Fruit fly (Drosophila melanogaster) whole organism, embryonic: ENCODE data around the gene qm.

Source experiments
- Antp ChIP-seq: fragments of 200-800 bp; sonication (Bioruptor generic); optimal IDR thresholded peaks from 3 replicates; lab custom pipeline; 2016; ENCODE audit warnings: missing biosample characterization, missing genetic modification characterization
- Blimp-1 ChIP-seq: fragments of 200-800 bp; sonication (Bioruptor generic); optimal IDR thresholded peaks from 3 replicates; lab custom pipeline; 2018; ENCODE audit warnings: missing biosample characterization, missing genetic modification characterization, mild to moderate bottlenecking, moderate library complexity, missing genetic modification reagents
- C15 ChIP-seq: fragments of 200-800 bp; sonication (Bioruptor generic); IDR thresholded peaks from 3 replicates; pipeline ENCODE4 v1.3.6; 2022; ENCODE audit warnings: missing biosample characterization, missing genetic modification characterization
- CG10959 ChIP-seq: fragments of 200-800 bp; sonication (Bioruptor generic); IDR thresholded peaks from 2 replicates; pipeline ENCODE4 v1.3.6; 2022; ENCODE audit warnings: missing biosample characterization, missing genetic modification characterization
- CG11560 ChIP-seq: fragments of 200-800 bp; sonication (Bioruptor generic); IDR thresholded peaks from 3 replicates; pipeline ENCODE4 v1.3.6; 2022; ENCODE audit warnings: missing biosample characterization, missing genetic modification characterization
- CG12219 ChIP-seq: fragments of 200-800 bp; sonication (Bioruptor generic); optimal IDR thresholded peaks from 3 replicates; lab custom pipeline; 2018; ENCODE audit warnings: missing biosample characterization, mild to moderate bottlenecking, missing genetic modification characterization
- CG12744 ChIP-seq: fragments of 200-800 bp; sonication (Bioruptor generic); optimal IDR thresholded peaks from 2 replicates; lab custom pipeline; 2016; ENCODE audit warnings: missing biosample characterization, missing genetic modification characterization
- CG12942 ChIP-seq: fragments of 200-800 bp; sonication (Bioruptor generic); optimal IDR thresholded peaks from 3 replicates; lab custom pipeline; 2016; ENCODE audit warnings: missing biosample characterization, missing genetic modification characterization
- CG15073 ChIP-seq: fragments of 200-800 bp; sonication (Bioruptor generic); optimal IDR thresholded peaks from 2 replicates; lab custom pipeline; 2016; ENCODE audit warnings: missing biosample characterization, missing genetic modification characterization
- CG15601 ChIP-seq: fragments of 200-800 bp; sonication (Bioruptor generic); optimal IDR thresholded peaks from 3 replicates; lab custom pipeline; 2019; ENCODE audit warnings: missing biosample characterization, mild to moderate bottlenecking, missing genetic modification characterization, moderate library complexity
- CG17328 ChIP-seq: fragments of 200-800 bp; sonication (Bioruptor generic); IDR thresholded peaks from 2 replicates; pipeline ENCODE4 v1.3.6; 2022; ENCODE audit warnings: missing biosample characterization, missing genetic modification characterization
- CG17612 ChIP-seq: fragments of 200-800 bp; sonication (Bioruptor generic); IDR thresholded peaks from 2 replicates; pipeline ENCODE4 v1.3.6; 2022; ENCODE audit warnings: missing biosample characterization, missing genetic modification characterization
- CG17912 ChIP-seq: fragments of 200-800 bp; sonication (Bioruptor generic); optimal IDR thresholded peaks from 2 replicates; lab custom pipeline; 2018; ENCODE audit warnings: missing biosample characterization, mild to moderate bottlenecking, missing genetic modification characterization
- CG2889 ChIP-seq: fragments of 200-800 bp; sonication (Bioruptor generic); IDR thresholded peaks from 3 replicates; pipeline ENCODE4 v1.3.6; 2022; ENCODE audit warnings: missing biosample characterization, missing genetic modification characterization
- CG3407 ChIP-seq: fragments of 200-800 bp; sonication (Bioruptor generic); optimal IDR thresholded peaks from 2 replicates; lab custom pipeline; 2018; ENCODE audit warnings: missing biosample characterization, mild to moderate bottlenecking, missing genetic modification characterization
- CG42726 ChIP-seq: fragments of 200-800 bp; sonication (Bioruptor generic); IDR thresholded peaks from 2 replicates; pipeline ENCODE4 v1.3.6; 2022; ENCODE audit warnings: missing biosample characterization, missing genetic modification characterization; ENCODE audit not compliant: partially characterized antibody
- CG4707 ChIP-seq: fragments of 200-800 bp; sonication (Bioruptor generic); optimal IDR thresholded peaks from 2 replicates; lab custom pipeline; 2018; ENCODE audit warnings: missing biosample characterization, mild to moderate bottlenecking, missing genetic modification characterization, moderate library complexity
- CG4820 ChIP-seq: fragments of 200-800 bp; sonication (Bioruptor generic); optimal IDR thresholded peaks from 3 replicates; lab custom pipeline; 2016; ENCODE audit warnings: missing biosample characterization, missing genetic modification characterization
- CG6272 ChIP-seq: fragments of 200-800 bp; sonication (Bioruptor generic); IDR thresholded peaks from 2 replicates; pipeline ENCODE4 v1.3.6; 2022; ENCODE audit warnings: missing biosample characterization, missing genetic modification characterization
- CG7839 ChIP-seq: fragments of 200-800 bp; sonication (Bioruptor generic); optimal IDR thresholded peaks from 3 replicates; lab custom pipeline; 2018; ENCODE audit warnings: missing biosample characterization, mild to moderate bottlenecking, missing genetic modification characterization, moderate library complexity
- CG7928 ChIP-seq: fragments of 200-800 bp; sonication (Bioruptor generic); optimal IDR thresholded peaks from 2 replicates; lab custom pipeline; 2017; ENCODE audit warnings: missing biosample characterization, mild to moderate bottlenecking, missing genetic modification characterization
- CG9609 ChIP-seq: fragments of 200-800 bp; sonication (Bioruptor generic); optimal IDR thresholded peaks from 3 replicates; lab custom pipeline; 2016; ENCODE audit warnings: missing biosample characterization, missing genetic modification characterization
- CG9817 ChIP-seq: fragments of 200-800 bp; sonication (Bioruptor generic); optimal IDR thresholded peaks from 2 replicates; lab custom pipeline; 2018; ENCODE audit warnings: missing biosample characterization, mild to moderate bottlenecking, missing genetic modification characterization, moderate library complexity
- Camta ChIP-seq: fragments of 200-800 bp; sonication (Bioruptor generic); optimal IDR thresholded peaks from 2 replicates; lab custom pipeline; 2016; ENCODE audit warnings: missing biosample characterization, missing genetic modification characterization
- Chrac-16 ChIP-seq: fragments of 200-800 bp; sonication (Bioruptor generic); optimal IDR thresholded peaks from 3 replicates; lab custom pipeline; 2016; ENCODE audit warnings: missing biosample characterization, missing genetic modification characterization
- CoRest ChIP-seq: fragments of 200-800 bp; sonication (Bioruptor generic); optimal IDR thresholded peaks from 3 replicates; lab custom pipeline; 2018; ENCODE audit warnings: missing biosample characterization, mild to moderate bottlenecking, missing genetic modification characterization, moderate library complexity
- D19A ChIP-seq: fragments of 200-800 bp; optimal IDR thresholded peaks from 3 replicates; lab custom pipeline; 2019; ENCODE audit warnings: missing biosample characterization, mild to moderate bottlenecking, missing genetic modification characterization, moderate library complexity
- D19B ChIP-seq: fragments of 200-800 bp; sonication (Bioruptor generic); optimal IDR thresholded peaks from 2 replicates; lab custom pipeline; 2017; ENCODE audit warnings: missing biosample characterization, mild to moderate bottlenecking, missing genetic modification characterization
- Dek ChIP-seq: fragments of 200-800 bp; sonication (Bioruptor generic); optimal IDR thresholded peaks from 3 replicates; lab custom pipeline; 2019; ENCODE audit warnings: missing biosample characterization, mild to moderate bottlenecking, missing genetic modification characterization, moderate library complexity
- Ets97D ChIP-seq: fragments of 200-800 bp; sonication (Bioruptor generic); optimal IDR thresholded peaks from 3 replicates; lab custom pipeline; 2016; ENCODE audit warnings: missing biosample characterization, missing genetic modification characterization
- Gsc ChIP-seq: fragments of 200-800 bp; sonication (Bioruptor generic); IDR thresholded peaks from 2 replicates; pipeline ENCODE4 v1.3.6; 2022; ENCODE audit warnings: missing biosample characterization, missing genetic modification characterization
- Jarid2 ChIP-seq: fragments of 200-800 bp; sonication (Bioruptor generic); optimal IDR thresholded peaks from 3 replicates; lab custom pipeline; 2017; ENCODE audit warnings: mild to moderate bottlenecking, missing biosample characterization, missing genetic modification reagents, missing genetic modification characterization
- Lim3 ChIP-seq: fragments of 200-800 bp; sonication (Bioruptor generic); IDR thresholded peaks from 2 replicates; pipeline ENCODE4 v1.3.6; 2022; ENCODE audit warnings: missing biosample characterization, missing genetic modification characterization
- Myb ChIP-seq: fragments of 200-800 bp; sonication (Bioruptor generic); optimal IDR thresholded peaks from 2 replicates; lab custom pipeline; 2016; ENCODE audit warnings: missing biosample characterization, missing genetic modification characterization
- NFAT ChIP-seq: fragments of 200-800 bp; sonication (Bioruptor generic); IDR thresholded peaks from 2 replicates; pipeline ENCODE4 v1.3.6; 2022; ENCODE audit warnings: missing biosample characterization, missing genetic modification characterization
- Rx ChIP-seq: fragments of 200-800 bp; sonication (Bioruptor generic); IDR thresholded peaks from 2 replicates; pipeline ENCODE4 v1.3.6; 2022; ENCODE audit warnings: missing biosample characterization, missing genetic modification characterization
- Usf ChIP-seq: fragments of 200-800 bp; sonication (Bioruptor generic); optimal IDR thresholded peaks from 2 replicates; lab custom pipeline; 2017; ENCODE audit warnings: missing genotype, missing biosample characterization, missing genetic modification characterization
- al ChIP-seq: fragments of 200-800 bp; sonication (Bioruptor generic); IDR thresholded peaks from 2 replicates; pipeline ENCODE4 v1.3.6; 2022; ENCODE audit warnings: missing biosample characterization, missing genetic modification characterization
- bigmax ChIP-seq: fragments of 200-800 bp; sonication (Bioruptor generic); optimal IDR thresholded peaks from 2 replicates; lab custom pipeline; 2018; ENCODE audit warnings: missing biosample characterization, mild to moderate bottlenecking, missing genetic modification characterization
- cas ChIP-seq: fragments of 200-800 bp; sonication (Bioruptor generic); IDR thresholded peaks from 2 replicates; pipeline ENCODE4 v1.3.6; 2022; ENCODE audit warnings: missing biosample characterization, missing genetic modification characterization
- cg ChIP-seq: fragments of 200-800 bp; sonication (Bioruptor generic); optimal IDR thresholded peaks from 3 replicates; lab custom pipeline; 2019; ENCODE audit warnings: missing biosample characterization, mild to moderate bottlenecking, missing genetic modification characterization, moderate library complexity
- dysf ChIP-seq: fragments of 200-800 bp; sonication (Bioruptor generic); IDR thresholded peaks from 3 replicates; pipeline ENCODE4 v1.3.6; 2022; ENCODE audit warnings: missing biosample characterization, missing genetic modification characterization
- grau ChIP-seq: fragments of 200-800 bp; optimal IDR thresholded peaks from 3 replicates; lab custom pipeline; 2019; ENCODE audit warnings: missing biosample characterization, mild to moderate bottlenecking, missing genetic modification characterization, moderate library complexity
- inv ChIP-seq: fragments of 200-800 bp; sonication (Bioruptor generic); IDR thresholded peaks from 2 replicates; pipeline ENCODE4 v1.3.6; 2022; ENCODE audit warnings: missing biosample characterization, missing genetic modification characterization; ENCODE audit not compliant: partially characterized antibody
- ken ChIP-seq: fragments of 200-800 bp; sonication (Bioruptor generic); IDR thresholded peaks from 3 replicates; pipeline ENCODE4 v1.3.6; 2022; ENCODE audit warnings: missing biosample characterization, missing genetic modification characterization
- lab ChIP-seq: fragments of 200-800 bp; sonication (Bioruptor generic); optimal IDR thresholded peaks from 3 replicates; lab custom pipeline; 2017; ENCODE audit warnings: missing biosample characterization, missing genetic modification characterization, mild to moderate bottlenecking, moderate library complexity, missing genetic modification reagents
- nerfin-1 ChIP-seq: fragments of 200-800 bp; sonication (Bioruptor generic); optimal IDR thresholded peaks from 3 replicates; lab custom pipeline; 2019; ENCODE audit warnings: missing biosample characterization, mild to moderate bottlenecking, missing genetic modification characterization, moderate library complexity
- phol ChIP-seq: fragments of 200-800 bp; sonication (Bioruptor generic); optimal IDR thresholded peaks from 3 replicates; lab custom pipeline; 2018; ENCODE audit warnings: missing biosample characterization, mild to moderate bottlenecking, missing genetic modification characterization, moderate library complexity
- tio ChIP-seq: fragments of 200-800 bp; sonication (Bioruptor generic); optimal IDR thresholded peaks from 2 replicates; lab custom pipeline; 2017; ENCODE audit warnings: missing biosample characterization, missing genetic modification characterization, inconsistent platforms
- unc-4 ChIP-seq: fragments of 200-800 bp; sonication (Bioruptor generic); IDR thresholded peaks from 2 replicates; pipeline ENCODE4 v1.3.6; 2022; ENCODE audit warnings: missing biosample characterization, missing genetic modification characterization; ENCODE audit not compliant: partially characterized antibody
- yki ChIP-seq: fragments of >200 bp; optimal IDR thresholded peaks from 3 replicates; lab custom pipeline; 2018

The qm gene

DNA sequence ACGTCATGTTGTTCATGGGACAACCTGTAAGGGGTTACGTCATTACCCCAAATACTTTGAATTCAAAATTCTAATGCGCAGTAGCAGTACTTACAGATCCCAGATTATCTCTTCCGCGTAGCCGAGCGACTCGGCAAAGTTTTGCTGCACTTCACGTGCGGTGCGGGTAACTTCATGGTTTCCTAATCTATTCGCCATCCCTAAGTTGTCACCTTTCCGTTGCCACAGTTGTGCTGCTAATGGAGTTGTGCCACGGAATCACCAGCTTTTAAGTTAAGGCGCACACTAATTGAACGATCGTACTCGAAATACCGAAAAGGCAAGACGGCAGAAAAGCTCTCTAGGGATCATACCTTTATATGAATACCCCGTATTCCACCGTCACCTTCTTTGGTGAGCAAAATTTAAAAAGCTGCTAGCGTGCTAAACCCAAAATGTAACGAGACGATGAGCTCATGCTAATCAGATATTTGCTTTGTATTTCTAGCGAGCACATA is 11.8 kb downstream of the qm start, which contains the start of gene pst (continued):
- no peak for TF ChIP-seq CG7839 (tag; lab: Kevin White, UChicago)
- TF ChIP-seq CG7928 (GFP tag; lab: Kevin White, UChicago): peak; percentile 66
- TF ChIP-seq grau (tag; lab: Kevin White, UChicago): no peak
- no peak; the same call in 1 of the 2 replicates for TF ChIP-seq cas (GFP tag; lab: Robert Waterston, UW)
- no peak for TF ChIP-seq al (GFP tag; lab: Robert Waterston, UW)
- TF ChIP-seq Camta (GFP tag; lab: Kevin White, UChicago): no peak
- no peak for TF ChIP-seq CG12942 (GFP tag; lab: Kevin White, UChicago)
- TF ChIP-seq CG17612 (GFP tag; lab: Robert Waterston, UW): no peak
- peak; percentile 57 for TF ChIP-seq D19B (GFP tag; lab: Kevin White, UChicago)
- peak; percentile 35 for TF ChIP-seq Dek (tag; lab: Kevin White, UChicago)
- TF ChIP-seq Myb: no peak
- no peak for TF ChIP-seq CG3407 (GFP tag; lab: Kevin White, UChicago)
- TF ChIP-seq Blimp-1: no peak
- TF ChIP-seq Gsc (GFP tag; lab: Robert Waterston, UW): no peak
- no peak; the same call in 2 of the 3 replicates for TF ChIP-seq CG2889 (GFP tag; lab: Robert Waterston, UW)
- no peak for TF ChIP-seq Lim3 (GFP tag; lab: Robert Waterston, UW)
- no peak for TF ChIP-seq CG4820 (GFP tag; lab: Kevin White, UChicago)
- no peak for TF ChIP-seq CG9609 (GFP tag; lab: Kevin White, UChicago)
- TF ChIP-seq CG11560 (tag; lab: Robert Waterston, UW): no peak
- TF ChIP-seq Rx (GFP tag; lab: Robert Waterston, UW): no peak
- no peak for TF ChIP-seq Antp (GFP tag; lab: Kevin White, UChicago)
- TF ChIP-seq nerfin-1: no peak
- no peak for TF ChIP-seq ken (GFP tag; lab: Robert Waterston, UW)
- TF ChIP-seq unc-4: no peak
- peak; percentile 7 for TF ChIP-seq CG12219
- no peak for TF ChIP-seq bigmax (GFP tag; lab: Kevin White, UChicago)
- TF ChIP-seq Usf: no peak
- TF ChIP-seq CG15601 (tag; lab: Kevin White, UChicago): no peak
- TF ChIP-seq CG6272: no peak
- TF ChIP-seq CG12744 (GFP tag; lab: Kevin White, UChicago): peak; percentile 2
- no peak for TF ChIP-seq yki (lab: Kevin White, UChicago)
- no peak for TF ChIP-seq CG15073
- no peak for TF ChIP-seq CG17912
- no peak for TF ChIP-seq inv (GFP tag; lab: Robert Waterston, UW)
- peak; percentile 54; the same call in 1 of the 2 replicates for TF ChIP-seq CG42726 (GFP tag; lab: Robert Waterston, UW)
- 0 out of 3 replicates have a peak, but pooled peaks have one; percentile 26 for TF ChIP-seq dysf (GFP tag; lab: Robert Waterston, UW)
- TF ChIP-seq lab (GFP tag; lab: Kevin White, UChicago): peak; percentile 69
- TF ChIP-seq cg (GFP tag; lab: Kevin White, UChicago): no peak
- peak; percentile 14 for TF ChIP-seq D19A (tag; lab: Kevin White, UChicago)
- no peak for TF ChIP-seq CG10959 (GFP tag; lab: Robert Waterston, UW)
- TF ChIP-seq CG4707 (GFP tag; lab: Kevin White, UChicago): no peak
- peak; percentile 51 for TF ChIP-seq Jarid2 (GFP tag; lab: Kevin White, UChicago)
- TF ChIP-seq C15 (GFP tag; lab: Robert Waterston, UW): no peak
- peak; percentile 67 for TF ChIP-seq CoRest
- peak; percentile 44; the same call in 1 of the 2 replicates for TF ChIP-seq NFAT (GFP tag; lab: Robert Waterston, UW)
- TF ChIP-seq CG9817: no peak
- no peak for TF ChIP-seq tio (GFP tag; lab: Kevin White, UChicago)
- TF ChIP-seq CG17328 (GFP tag; lab: Robert Waterston, UW): 0 out of 2 replicates have a peak, but pooled peaks have one; percentile 9
- no peak for TF ChIP-seq phol (tag; lab: Kevin White, UChicago)
- peak; percentile 53 for TF ChIP-seq Ets97D (GFP tag; lab: Kevin White, UChicago)
- no peak for TF ChIP-seq Chrac-16 (GFP tag; lab: Kevin White, UChicago)
